Fruit fly (Drosophila melanogaster) whole organism, larva: ENCODE data around the gene CG1896.

Experiments
- noc ChIP-seq: fragments of 200-800 bp; sonication (Bioruptor generic); optimal IDR thresholded peaks from 3 replicates; lab custom pipeline; 2019; ENCODE audit warnings: missing biosample characterization, mild to moderate bottlenecking, missing genetic modification characterization, moderate library complexity

Gene CG1896

dm6 chr3R:31761529-31762009 is 17.5 kb downstream of the CG1896 start, which contains the start of gene Smvt:
Smvt (minus strand) TSS chr3R:31761579.
- TF ChIP-seq noc (tag; lab: Kevin White, UChicago) = peak; percentile 4

dm6 chr3R:31762672-31763071 is 18.6 kb downstream of the CG1896 start:
- no peak for TF ChIP-seq noc (tag; lab: Kevin White, UChicago)

- no peak for TF ChIP-seq noc (tag; lab: Kevin White, UChicago)
Measured at dm6 chr3R:31764672-31765071, 20.6 kb downstream of the CG1896 start, which contains the start of gene CG2150. CG2150 (minus strand) TSS chr3R:31764772.

- no peak for TF ChIP-seq noc (tag; lab: Kevin White, UChicago)
Measured at dm6 chr3R:31765145-31765544, 21.1 kb downstream of the CG1896 start.

dm6 chr3R:31767528-31767927 is 23.4 kb downstream of the CG1896 start:
- no peak for TF ChIP-seq noc (tag; lab: Kevin White, UChicago)

dm6 chr3R:31768198-31768597 is 24.1 kb downstream of the CG1896 start:
- no peak for TF ChIP-seq noc (tag; lab: Kevin White, UChicago)

dm6 chr3R:31771790-31772576 is 27.9 kb downstream of the CG1896 start, which contains the start of the genes betaGlu and sip3:
betaGlu (minus strand) TSS chr3R:31771848.
sip3 (plus strand) TSS chr3R:31772219.
- TF ChIP-seq noc (tag; lab: Kevin White, UChicago) = no peak

- TF ChIP-seq noc (tag; lab: Kevin White, UChicago) = peak; percentile 66
Measured at dm6 chr3R:31776583-31777362, 32.7 kb downstream of the CG1896 start, which contains the start of the genes CG2126 and faf. CG2126 (minus strand) TSS chr3R:31776652. faf (plus strand) TSS chr3R:31777020.

dm6 chr3R:31777482-31778165 is 33.5 kb downstream of the CG1896 start:
- TF ChIP-seq noc (tag; lab: Kevin White, UChicago) = no peak

- TF ChIP-seq noc (tag; lab: Kevin White, UChicago) = no peak
Measured at dm6 chr3R:31793664-31794417, 49.8 kb downstream of the CG1896 start, which contains the start of the genes Mccc1 and Acf. Mccc1 (minus strand) TSS chr3R:31793907. Acf (plus strand) TSS chr3R:31793981.

- TF ChIP-seq noc (tag; lab: Kevin White, UChicago) = no peak
Measured at dm6 chr3R:31794457-31794856, 50.4 kb downstream of the CG1896 start.
